Worm (Caenorhabditis elegans) whole organism, L3 larva: ENCODE data around the gene C04A11.5.

Experiments used
- ZK546.5 ChIP-seq: sonication (generic microtip); optimal IDR thresholded peaks from 2 replicates; lab custom pipeline; 2017; ENCODE audit warnings: missing biosample characterization, missing genetic modification characterization
- aly-2 ChIP-seq: fragments of 150-350 bp; optimal IDR thresholded peaks from 2 replicates; lab custom pipeline; 2014; ENCODE audit warnings: missing biosample characterization, missing genetic modification characterization
- ama-1 ChIP-seq: fragments of 150-350 bp; optimal IDR thresholded peaks from 2 replicates; lab custom pipeline; 2018
- ceh-16 ChIP-seq: sonication (generic microtip); optimal IDR thresholded peaks from 2 replicates; lab custom pipeline; 2017; ENCODE audit warnings: missing biosample characterization, missing genetic modification characterization
- ceh-28 ChIP-seq: fragments of 150-350 bp; optimal IDR thresholded peaks from 2 replicates; lab custom pipeline; 2014; ENCODE audit warnings: missing biosample characterization, missing genetic modification reagents, missing genetic modification characterization
- ceh-9 ChIP-seq: sonication (generic microtip); optimal IDR thresholded peaks from 2 replicates; lab custom pipeline; 2018; ENCODE audit warnings: missing biosample characterization, missing genetic modification characterization
- egl-27 ChIP-seq: sonication (generic microtip); optimal IDR thresholded peaks from 4 replicates; lab custom pipeline; 2017; ENCODE audit warnings: missing biosample characterization, missing genetic modification reagents, missing genetic modification characterization
- egl-5 ChIP-seq: fragments of 150-350 bp; optimal IDR thresholded peaks from 2 replicates; lab custom pipeline; 2017; ENCODE audit warnings: missing biosample characterization, missing genetic modification reagents, missing genetic modification characterization, inconsistent platforms
- elt-1 ChIP-seq: fragments of 150-350 bp; optimal IDR thresholded peaks from 2 replicates; lab custom pipeline; 2014; ENCODE audit warnings: missing biosample characterization, missing genetic modification characterization
- elt-2 ChIP-seq: sonication (generic microtip); optimal IDR thresholded peaks from 2 replicates; lab custom pipeline; 2016; ENCODE audit warnings: missing genetic modification reagents, mild to moderate bottlenecking, missing genetic modification characterization, missing compliant biosample characterization
- elt-3 ChIP-seq, 3 experiments: fragments of 150-350 bp in 1 of 3; sonication (generic microtip) in 2 of 3; optimal IDR thresholded peaks; 2 replicates in 2 of 3; 4 replicates in 1 of 3; lab custom pipeline; 2014 to 2017; ENCODE audit warnings: missing biosample characterization in 3 of 3, missing genetic modification characterization in 3 of 3
- fkh-10 ChIP-seq: sonication (generic microtip); optimal IDR thresholded peaks from 2 replicates; lab custom pipeline; 2017; ENCODE audit warnings: missing biosample characterization, missing genetic modification reagents, missing genetic modification characterization
- fos-1 ChIP-seq: fragments of 150-350 bp; optimal IDR thresholded peaks from 2 replicates; lab custom pipeline; 2014; ENCODE audit warnings: missing biosample characterization, missing genetic modification characterization
- hmg-11 ChIP-seq: sonication (generic microtip); optimal IDR thresholded peaks from 2 replicates; lab custom pipeline; 2016; ENCODE audit warnings: missing genetic modification characterization, missing compliant biosample characterization
- jun-1 ChIP-seq: fragments of 150-350 bp; optimal IDR thresholded peaks from 2 replicates; lab custom pipeline; 2014; ENCODE audit warnings: missing biosample characterization, missing genetic modification reagents, missing genetic modification characterization
- lin-39 ChIP-seq: fragments of 150-350 bp; optimal IDR thresholded peaks from 2 replicates; lab custom pipeline; 2018; ENCODE audit warnings: missing biosample characterization, missing genetic modification reagents, missing genetic modification characterization
- nfya-1 ChIP-seq: sonication (generic microtip); optimal IDR thresholded peaks from 2 replicates; lab custom pipeline; 2017; ENCODE audit warnings: missing genetic modification characterization, mild to moderate bottlenecking, missing compliant biosample characterization, antibody characterized with exemption, moderate library complexity; ENCODE audit not compliant: insufficient read depth
- nhr-11 ChIP-seq: fragments of 150-350 bp; optimal IDR thresholded peaks from 2 replicates; lab custom pipeline; 2014; ENCODE audit warnings: missing biosample characterization, missing genetic modification characterization
- nhr-12 ChIP-seq: fragments of 150-350 bp; optimal IDR thresholded peaks from 2 replicates; lab custom pipeline; 2014; ENCODE audit warnings: missing biosample characterization, missing genetic modification characterization
- nhr-23 ChIP-seq: fragments of 150-350 bp; optimal IDR thresholded peaks from 2 replicates; lab custom pipeline; 2014; ENCODE audit warnings: missing biosample characterization, missing genetic modification reagents, missing genetic modification characterization
- nhr-237 ChIP-seq: fragments of 150-350 bp; optimal IDR thresholded peaks from 2 replicates; lab custom pipeline; 2014; ENCODE audit warnings: missing biosample characterization, missing genetic modification characterization
- nhr-25 ChIP-seq: sonication (generic microtip); optimal IDR thresholded peaks from 2 replicates; lab custom pipeline; 2017; ENCODE audit warnings: missing biosample characterization, missing genetic modification characterization
- nhr-28 ChIP-seq: fragments of 150-350 bp; optimal IDR thresholded peaks from 2 replicates; lab custom pipeline; 2014; ENCODE audit warnings: missing biosample characterization, missing genetic modification characterization
- nhr-76 ChIP-seq: fragments of 150-350 bp; sonication (generic microtip); optimal IDR thresholded peaks from 5 replicates; lab custom pipeline; 2014; ENCODE audit warnings: missing biosample characterization, missing genetic modification characterization
- nhr-77 ChIP-seq: fragments of 150-350 bp; optimal IDR thresholded peaks from 2 replicates; lab custom pipeline; 2014; ENCODE audit warnings: missing biosample characterization, missing genetic modification characterization
- pha-4 ChIP-seq: fragments of 150-350 bp; optimal IDR thresholded peaks from 2 replicates; lab custom pipeline; 2014; ENCODE audit warnings: missing biosample characterization, missing genetic modification reagents, missing genetic modification characterization
- pqm-1 ChIP-seq: fragments of 150-350 bp; optimal IDR thresholded peaks from 2 replicates; lab custom pipeline; 2017; ENCODE audit warnings: missing biosample characterization, missing genetic modification characterization, inconsistent platforms
- snpc-4 ChIP-seq: fragments of 150-350 bp; optimal IDR thresholded peaks from 2 replicates; lab custom pipeline; 2014; ENCODE audit warnings: missing biosample characterization, missing genetic modification characterization
- tbx-2 ChIP-seq: sonication (generic microtip); optimal IDR thresholded peaks from 2 replicates; lab custom pipeline; 2016; ENCODE audit warnings: mild to moderate bottlenecking, missing genetic modification characterization, missing compliant biosample characterization
- unc-39 ChIP-seq: sonication (generic microtip); optimal IDR thresholded peaks from 4 replicates; lab custom pipeline; 2017; ENCODE audit warnings: missing biosample characterization, missing genetic modification characterization
- zag-1 ChIP-seq: fragments of 150-350 bp; optimal IDR thresholded peaks from 2 replicates; lab custom pipeline; 2014; ENCODE audit warnings: missing biosample characterization, missing genetic modification characterization
- ztf-11 ChIP-seq: fragments of 150-350 bp; optimal IDR thresholded peaks from 2 replicates; lab custom pipeline; 2014; ENCODE audit warnings: missing biosample characterization, missing genetic modification characterization
- ztf-4 ChIP-seq: fragments of 150-350 bp; optimal IDR thresholded peaks from 2 replicates; lab custom pipeline; 2014; ENCODE audit warnings: missing biosample characterization, missing genetic modification characterization

The C04A11.5 gene

DNA sequence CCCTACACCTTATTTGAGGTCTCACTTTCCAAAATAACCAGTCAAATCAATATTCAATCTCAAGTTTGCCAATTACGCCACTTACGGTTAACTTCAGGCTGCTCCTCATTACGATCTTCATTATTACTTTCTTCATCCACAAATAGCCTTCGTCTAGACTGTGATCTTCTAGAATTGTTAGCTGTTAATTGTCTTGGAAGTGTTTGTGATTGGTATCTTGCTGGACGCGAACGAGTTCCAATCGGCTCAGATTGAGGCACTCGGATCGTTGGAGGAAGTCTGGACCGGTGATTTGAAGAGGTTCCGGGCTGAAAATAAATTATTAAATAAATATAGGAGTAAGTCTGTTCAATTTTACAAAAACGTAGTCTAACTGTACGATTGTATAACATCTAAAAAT lies 2.5 kb downstream of the C04A11.5 start:
- TF ChIP-seq elt-3 (tag; optimal IDR thresholded peaks at IDR 0.05; lab: Kevin White, UChicago), result no peak
- TF ChIP-seq ztf-4, result no peak
- TF ChIP-seq nhr-23 (tag; lab: Kevin White, UChicago), result no peak
- no peak for TF ChIP-seq ceh-16
- TF ChIP-seq aly-2 (tag; lab: Kevin White, UChicago), result no peak
- no peak for TF ChIP-seq ztf-11 (tag; lab: Kevin White, UChicago)
- no peak for TF ChIP-seq nhr-76 (tag; lab: Kevin White, UChicago)
- no peak for TF ChIP-seq fkh-10 (GFP tag; lab: Kevin White, UChicago)
- no peak for TF ChIP-seq ama-1
- no peak for TF ChIP-seq ceh-9 (tag; lab: Kevin White, UChicago)

DNA sequence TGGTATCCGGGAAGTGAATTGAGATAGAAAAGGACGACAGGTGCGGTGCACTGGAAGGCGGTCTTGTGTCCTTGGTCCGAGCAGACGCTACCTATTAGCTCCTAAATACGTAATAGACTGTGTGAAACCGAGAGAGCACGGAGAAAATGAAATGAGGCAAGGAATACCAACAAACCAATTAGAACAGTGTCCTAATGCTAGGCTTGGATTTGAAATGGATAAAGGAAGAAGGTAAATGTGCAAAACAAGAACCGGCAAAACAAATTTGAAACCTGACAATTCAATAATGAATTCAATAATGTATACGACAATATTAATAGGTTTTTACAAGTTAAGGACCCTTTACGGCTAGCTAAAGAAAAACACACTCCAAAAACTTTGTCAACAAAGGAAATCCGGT lies 4.3 kb downstream of the C04A11.5 start, which contains the start of gene C04A11.2:
Gene C04A11.2 (minus strand): TSS at position 101 of the 400 bp plus-strand sequence.
- TF ChIP-seq ama-1 (no peak), snpc-4 (tag; lab: Kevin White, UChicago) (no peak), elt-3 (tag; optimal IDR thresholded peaks at IDR 0.05; lab: Kevin White, UChicago) (no peak), nhr-25 (tag; lab: Kevin White, UChicago) (no peak), nhr-28 (no peak), zag-1 (no peak), nhr-237 (tag; lab: Kevin White, UChicago) (no peak)

DNA sequence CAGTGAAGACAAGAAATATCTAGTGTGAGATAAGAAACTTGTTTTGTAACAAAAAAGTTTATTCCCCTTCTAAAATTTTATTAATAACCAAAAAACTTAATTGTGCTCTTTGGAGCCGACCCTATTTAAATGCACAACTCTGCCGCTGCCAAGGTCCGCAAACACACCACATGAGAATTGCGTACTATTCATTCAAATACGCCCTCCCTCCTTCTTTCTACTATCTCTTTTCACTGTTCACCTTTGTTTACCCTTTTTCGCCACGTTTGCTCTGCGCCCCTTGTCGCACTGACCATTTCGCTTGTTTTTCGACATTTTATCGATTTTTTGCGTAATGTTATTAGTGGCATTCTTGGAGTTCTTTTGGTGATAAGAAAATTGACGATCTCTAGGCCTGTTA lies 5.3 kb downstream of the C04A11.5 start:
- no peak for TF ChIP-seq unc-39 (tag; lab: Kevin White, UChicago)
- TF ChIP-seq pqm-1 (tag; lab: Kevin White, UChicago), result peak; percentile 43
- TF ChIP-seq nfya-1 (tag; lab: Kevin White, UChicago), result peak; percentile 41
- TF ChIP-seq jun-1 (tag; lab: Kevin White, UChicago), result peak; percentile 12
- peak; percentile 96 for TF ChIP-seq pha-4 (tag; lab: Kevin White, UChicago)
- TF ChIP-seq ceh-28, result peak; percentile 54
- TF ChIP-seq nhr-12, result no peak
- TF ChIP-seq nhr-77 (tag; lab: Kevin White, UChicago), result no peak
- TF ChIP-seq hmg-11 (tag; lab: Kevin White, UChicago), result peak; percentile 4
- no peak for TF ChIP-seq nhr-28
- TF ChIP-seq elt-2 (tag; lab: Kevin White, UChicago), result peak; percentile 71

DNA sequence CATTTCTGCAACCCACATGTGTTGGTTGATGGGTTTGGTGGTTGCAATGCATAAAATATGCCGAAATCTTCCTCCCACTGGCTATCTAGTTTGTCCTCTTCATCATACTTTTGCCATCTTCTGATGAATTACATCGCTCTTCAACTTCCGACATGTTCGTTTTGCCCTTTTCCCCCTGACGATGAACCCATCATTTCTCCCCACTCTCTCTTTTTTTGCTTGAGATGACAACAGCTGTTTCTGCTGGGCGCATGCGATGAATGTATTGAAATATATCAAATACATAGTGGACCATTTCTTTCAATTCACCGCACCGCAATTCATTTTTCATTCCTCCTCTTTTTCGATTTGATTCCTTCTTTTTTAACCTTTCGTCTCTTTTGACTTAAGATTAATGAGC lies 6.6 kb downstream of the C04A11.5 start:
- TF ChIP-seq zag-1, result no peak
- no peak for TF ChIP-seq egl-5 (tag; lab: Kevin White, UChicago)
- TF ChIP-seq nfya-1 (tag; lab: Kevin White, UChicago), result no peak
- peak; percentile 44 for TF ChIP-seq lin-39 (tag; lab: Kevin White, UChicago)

DNA sequence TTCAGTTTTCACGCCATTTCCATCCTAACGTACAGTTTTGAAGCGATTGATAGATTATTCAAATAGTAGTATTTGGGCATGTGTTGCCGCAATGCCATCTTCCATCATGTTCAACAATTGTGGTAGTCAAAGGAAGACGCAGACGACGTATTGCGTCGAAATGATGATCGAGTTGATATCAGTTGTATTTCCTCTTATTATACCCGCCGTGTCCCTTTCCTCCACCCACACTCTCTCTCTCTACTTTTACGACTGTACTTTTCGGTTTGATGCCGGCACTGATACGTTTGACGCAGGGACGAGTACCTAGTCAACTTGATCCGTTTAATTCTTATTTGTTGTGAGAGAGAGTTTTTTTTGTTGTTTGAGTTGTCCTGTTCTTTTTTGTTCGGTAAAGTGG lies 8.2 kb downstream of the C04A11.5 start:
- peak; percentile 56 for TF ChIP-seq pqm-1 (tag; lab: Kevin White, UChicago)
- TF ChIP-seq elt-2 (tag; lab: Kevin White, UChicago), result peak; percentile 73
- peak; percentile 1 for TF ChIP-seq snpc-4 (tag; lab: Kevin White, UChicago)
- no peak for TF ChIP-seq ZK546.5
- no peak for TF ChIP-seq nhr-76 (tag; lab: Kevin White, UChicago)
- TF ChIP-seq ceh-16, result no peak
- TF ChIP-seq pha-4 (tag; lab: Kevin White, UChicago), result peak; percentile 24

DNA sequence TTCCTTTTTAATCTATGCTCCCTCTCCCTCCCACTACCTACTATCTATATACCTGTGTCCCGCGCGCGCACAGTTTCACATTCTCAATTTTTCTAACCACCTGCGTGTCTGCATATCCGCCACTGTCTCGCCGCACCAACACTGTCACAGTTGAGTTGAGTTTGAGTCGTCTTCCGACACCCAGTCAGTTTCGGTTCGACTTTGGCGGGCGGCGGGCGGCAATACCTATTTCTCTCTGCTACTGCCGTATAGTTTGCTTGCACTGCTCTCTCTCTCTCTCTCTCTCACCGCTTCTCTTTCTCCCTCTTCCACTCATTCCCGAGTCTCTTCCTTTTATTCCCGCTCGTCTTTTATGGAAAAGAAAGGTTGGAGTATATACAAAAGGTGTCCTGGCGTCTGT lies 11.1 kb downstream of the C04A11.5 start:
- TF ChIP-seq pha-4 (tag; lab: Kevin White, UChicago) (peak; percentile 37), nhr-25 (tag; lab: Kevin White, UChicago) (peak; percentile 7), jun-1 (tag; lab: Kevin White, UChicago) (peak; percentile 13), ztf-11 (tag; lab: Kevin White, UChicago) (no peak), nhr-23 (tag; lab: Kevin White, UChicago) (peak; percentile 51), elt-2 (tag; lab: Kevin White, UChicago) (peak; percentile 40)

DNA sequence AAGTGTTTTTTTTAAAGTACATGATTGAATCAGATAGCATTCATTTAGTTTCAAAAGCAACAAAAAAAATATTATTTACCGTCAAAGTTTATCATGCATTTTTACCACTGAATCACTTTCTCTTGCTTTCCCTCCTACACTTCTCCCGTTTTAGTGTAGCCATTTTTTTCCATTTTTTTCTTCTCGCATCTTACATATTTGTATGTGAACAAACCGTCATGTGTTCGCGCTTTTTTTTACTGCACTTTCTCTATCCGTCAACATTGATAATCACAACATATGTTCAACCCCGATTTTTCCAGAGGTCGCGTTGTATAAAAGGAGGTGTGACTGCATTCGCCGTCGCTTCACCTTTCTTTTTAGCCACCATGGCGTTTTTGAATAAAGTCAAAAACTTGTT lies 12.5 kb downstream of the C04A11.5 start, which contains the start of gene gck-4:
Gene gck-4 (plus strand): TSS at position 301 of the 400 bp plus-strand sequence.
- TF ChIP-seq jun-1 (tag; lab: Kevin White, UChicago) (no peak), ztf-4 (no peak), nhr-77 (tag; lab: Kevin White, UChicago) (no peak), egl-27 (no peak), fos-1 (tag; lab: Kevin White, UChicago) (no peak), tbx-2 (tag; lab: Kevin White, UChicago) (no peak), elt-1 (tag; lab: Kevin White, UChicago) (no peak), elt-2 (tag; lab: Kevin White, UChicago) (no peak), ceh-16 (no peak), nhr-11 (tag; lab: Kevin White, UChicago) (no peak)
